Fruit fly (Drosophila melanogaster) whole organism, embryonic: ENCODE data around the gene Cyt-c-d.

Source experiments
- Awh ChIP-seq: fragments of 200-800 bp; sonication (Bioruptor generic); IDR thresholded peaks from 2 replicates; pipeline ENCODE4, ENCODE4 v1.3.6; 2022; ENCODE audit warnings: missing biosample characterization, missing genetic modification characterization
- CG1024 ChIP-seq: fragments of 200-800 bp; sonication (Bioruptor generic); IDR thresholded peaks from 2 replicates; pipeline ENCODE4 v1.3.6; 2022; ENCODE audit warnings: missing biosample characterization, missing genetic modification characterization
- CG10267 ChIP-seq: fragments of 200-800 bp; sonication (Bioruptor generic); optimal IDR thresholded peaks from 2 replicates; lab custom pipeline; 2018; ENCODE audit warnings: missing biosample characterization, mild to moderate bottlenecking, missing genetic modification characterization, moderate library complexity
- CG10366 ChIP-seq: fragments of 200-800 bp; sonication (Bioruptor generic); IDR thresholded peaks from 2 replicates; pipeline ENCODE4 v1.3.6; 2022; ENCODE audit warnings: missing biosample characterization, missing genetic modification characterization
- CG13424 ChIP-seq: fragments of 200-800 bp; sonication (Bioruptor generic); optimal IDR thresholded peaks from 2 replicates; lab custom pipeline; 2019; ENCODE audit warnings: missing biosample characterization, mild to moderate bottlenecking, missing genetic modification characterization, moderate library complexity
- CG14441 ChIP-seq: fragments of 200-800 bp; sonication (Bioruptor generic); IDR thresholded peaks from 2 replicates; pipeline ENCODE4 v1.3.6; 2022; ENCODE audit warnings: missing biosample characterization, missing genetic modification characterization
- CG14965 ChIP-seq: fragments of 200-800 bp; sonication (Bioruptor generic); optimal IDR thresholded peaks from 2 replicates; lab custom pipeline; 2016; ENCODE audit warnings: missing biosample characterization, missing genetic modification characterization, borderline replicate concordance
- CG2678 ChIP-seq: fragments of 200-800 bp; sonication (Bioruptor generic); optimal IDR thresholded peaks from 3 replicates; lab custom pipeline; 2019; ENCODE audit warnings: missing biosample characterization, mild to moderate bottlenecking, missing genetic modification characterization, moderate library complexity
- CG31441 ChIP-seq: fragments of 200-800 bp; sonication (Bioruptor generic); IDR thresholded peaks from 2 replicates; pipeline ENCODE4 v1.3.6; 2022; ENCODE audit warnings: missing biosample characterization, missing genetic modification characterization
- CG3847 ChIP-seq: fragments of 200-800 bp; sonication (Bioruptor generic); IDR thresholded peaks from 2 replicates; pipeline ENCODE4 v1.3.6; 2022; ENCODE audit warnings: missing biosample characterization, missing genetic modification characterization
- CG4424 ChIP-seq: fragments of 200-800 bp; sonication (Bioruptor generic); optimal IDR thresholded peaks from 3 replicates; lab custom pipeline; 2016; ENCODE audit warnings: missing biosample characterization, missing genetic modification characterization
- CG4617 ChIP-seq: fragments of 200-800 bp; sonication (Bioruptor generic); optimal IDR thresholded peaks from 3 replicates; lab custom pipeline; 2016; ENCODE audit warnings: missing biosample characterization, missing genetic modification characterization, borderline replicate concordance
- CG6272 ChIP-seq: fragments of 200-800 bp; sonication (Bioruptor generic); IDR thresholded peaks from 2 replicates; pipeline ENCODE4 v1.3.6; 2022; ENCODE audit warnings: missing biosample characterization, missing genetic modification characterization
- CG6765 ChIP-seq: fragments of 200-800 bp; sonication (Bioruptor generic); optimal IDR thresholded peaks from 3 replicates; lab custom pipeline; 2017; ENCODE audit warnings: missing biosample characterization, mild to moderate bottlenecking, missing genetic modification characterization
- CG7839 ChIP-seq: fragments of 200-800 bp; sonication (Bioruptor generic); optimal IDR thresholded peaks from 3 replicates; lab custom pipeline; 2018; ENCODE audit warnings: missing biosample characterization, mild to moderate bottlenecking, missing genetic modification characterization, moderate library complexity
- CG8089 ChIP-seq: fragments of 200-800 bp; sonication (Bioruptor generic); optimal IDR thresholded peaks from 3 replicates; lab custom pipeline; 2016; ENCODE audit warnings: missing biosample characterization, missing genetic modification characterization
- CG8359 ChIP-seq: fragments of 200-800 bp; sonication (Bioruptor generic); optimal IDR thresholded peaks from 2 replicates; lab custom pipeline; 2017; ENCODE audit warnings: missing biosample characterization, mild to moderate bottlenecking, missing genetic modification characterization, borderline replicate concordance
- CG8924 ChIP-seq: fragments of 200-800 bp; optimal IDR thresholded peaks from 3 replicates; lab custom pipeline; 2019; ENCODE audit warnings: missing biosample characterization, mild to moderate bottlenecking, missing genetic modification characterization, moderate library complexity
- CG8944 ChIP-seq: fragments of 200-800 bp; sonication (Bioruptor generic); optimal IDR thresholded peaks from 3 replicates; lab custom pipeline; 2016; ENCODE audit warnings: missing biosample characterization, missing genetic modification characterization
- ERR ChIP-seq: fragments of 200-800 bp; sonication (Bioruptor generic); optimal IDR thresholded peaks from 2 replicates; lab custom pipeline; 2016; ENCODE audit warnings: missing biosample characterization, missing genetic modification characterization
- Ets65A ChIP-seq: fragments of 200-800 bp; sonication (Bioruptor generic); peaks from one replicate; lab custom pipeline; 2016; ENCODE audit warnings: missing biosample characterization, missing genetic modification characterization
- Fer3 ChIP-seq: fragments of 200-800 bp; sonication (Bioruptor generic); optimal IDR thresholded peaks from 2 replicates; lab custom pipeline; 2018; ENCODE audit warnings: missing biosample characterization, mild to moderate bottlenecking, missing genetic modification characterization, moderate library complexity
- Hand ChIP-seq: fragments of 200-800 bp; sonication (Bioruptor generic); optimal IDR thresholded peaks from 2 replicates; lab custom pipeline; 2017; ENCODE audit warnings: mild to moderate bottlenecking, missing biosample characterization, missing genetic modification reagents, missing genetic modification characterization
- NFAT ChIP-seq: fragments of 200-800 bp; sonication (Bioruptor generic); IDR thresholded peaks from 2 replicates; pipeline ENCODE4 v1.3.6; 2022; ENCODE audit warnings: missing biosample characterization, missing genetic modification characterization
- Oaz ChIP-seq: fragments of 200-800 bp; sonication (Bioruptor generic); IDR thresholded peaks from 2 replicates; pipeline ENCODE4 v1.3.6; 2022; ENCODE audit warnings: missing biosample characterization, missing genetic modification characterization
- Ptx1 ChIP-seq: fragments of 200-800 bp; sonication (Bioruptor generic); IDR thresholded peaks from 2 replicates; pipeline ENCODE4 v1.3.6; 2022; ENCODE audit warnings: missing biosample characterization, missing genetic modification characterization
- Rx ChIP-seq: fragments of 200-800 bp; sonication (Bioruptor generic); IDR thresholded peaks from 2 replicates; pipeline ENCODE4 v1.3.6; 2022; ENCODE audit warnings: missing biosample characterization, missing genetic modification characterization
- Side ChIP-seq: fragments of 200-800 bp; sonication (Bioruptor generic); optimal IDR thresholded peaks from 2 replicates; lab custom pipeline; 2016; ENCODE audit warnings: missing biosample characterization, missing genetic modification characterization
- ara ChIP-seq: fragments of 200-800 bp; sonication (Bioruptor generic); IDR thresholded peaks from 2 replicates; pipeline ENCODE4 v1.3.6; 2022; ENCODE audit warnings: missing biosample characterization, missing genetic modification characterization
- bowl ChIP-seq: fragments of 200-800 bp; sonication (Bioruptor generic); IDR thresholded peaks from 2 replicates; pipeline ENCODE4 v1.3.6; 2022; ENCODE audit warnings: missing biosample characterization, missing genetic modification characterization
- br ChIP-seq: fragments of >200 bp; optimal IDR thresholded peaks from 2 replicates; lab custom pipeline; 2017
- cato ChIP-seq: fragments of 200-800 bp; sonication (Bioruptor generic); optimal IDR thresholded peaks from 2 replicates; lab custom pipeline; 2016; ENCODE audit warnings: missing biosample characterization, missing genetic modification characterization, borderline replicate concordance
- crol ChIP-seq: fragments of 200-800 bp; sonication (Bioruptor generic); IDR thresholded peaks from 2 replicates; pipeline ENCODE4 v1.3.6; 2022; ENCODE audit warnings: missing biosample characterization, missing genetic modification characterization
- da ChIP-seq: fragments of 200-800 bp; sonication (Bioruptor generic); optimal IDR thresholded peaks from 2 replicates; lab custom pipeline; 2016; ENCODE audit warnings: missing biosample characterization, missing genetic modification characterization
- exex ChIP-seq: fragments of 200-800 bp; sonication (Bioruptor generic); optimal IDR thresholded peaks from 4 replicates; lab custom pipeline; 2018; ENCODE audit warnings: missing biosample characterization, mild to moderate bottlenecking, missing genetic modification characterization, moderate library complexity
- fru ChIP-seq: fragments of >200 bp; optimal IDR thresholded peaks from 2 replicates; lab custom pipeline; 2017
- gem ChIP-seq: fragments of 200-800 bp; sonication (Bioruptor generic); optimal IDR thresholded peaks from 2 replicates; lab custom pipeline; 2019; ENCODE audit warnings: missing biosample characterization, mild to moderate bottlenecking, missing genetic modification characterization, moderate library complexity
- gt ChIP-seq: fragments of 200-800 bp; sonication (Bioruptor generic); IDR thresholded peaks from 2 replicates; pipeline ENCODE4 v1.3.6; 2022; ENCODE audit warnings: missing biosample characterization, missing genetic modification characterization
- her ChIP-seq: fragments of 200-800 bp; sonication (Bioruptor generic); optimal IDR thresholded peaks from 2 replicates; lab custom pipeline; 2016; ENCODE audit warnings: missing biosample characterization, missing genetic modification characterization
- kay ChIP-seq: fragments of 200-800 bp; sonication (Bioruptor generic); optimal IDR thresholded peaks from 2 replicates; lab custom pipeline; 2016; ENCODE audit warnings: missing biosample characterization, missing genetic modification characterization
- nerfin-2 ChIP-seq: fragments of 200-800 bp; sonication (Bioruptor generic); IDR thresholded peaks from 2 replicates; pipeline ENCODE4 v1.3.6; 2022; ENCODE audit warnings: missing biosample characterization, missing genetic modification characterization; ENCODE audit not compliant: partially characterized antibody
- pho ChIP-seq: fragments of 200-800 bp; sonication (Bioruptor generic); optimal IDR thresholded peaks from 2 replicates; lab custom pipeline; 2016; ENCODE audit warnings: missing biosample characterization, missing genetic modification characterization
- pnt ChIP-seq: fragments of 200-800 bp; sonication (Bioruptor generic); optimal IDR thresholded peaks from 3 replicates; lab custom pipeline; 2016; ENCODE audit warnings: missing biosample characterization, missing genetic modification characterization
- psq ChIP-seq: fragments of 200-800 bp; sonication (Bioruptor generic); optimal IDR thresholded peaks from 2 replicates; lab custom pipeline; 2017; ENCODE audit warnings: missing biosample characterization, missing genetic modification characterization
- ro ChIP-seq: fragments of 200-800 bp; sonication (Bioruptor generic); IDR thresholded peaks from 2 replicates; pipeline ENCODE4 v1.3.6; 2022; ENCODE audit warnings: missing biosample characterization, missing genetic modification characterization
- so ChIP-seq: fragments of 200-800 bp; sonication (Bioruptor generic); IDR thresholded peaks from 3 replicates; pipeline ENCODE4 v1.3.6; 2022; ENCODE audit warnings: missing biosample characterization, missing genetic modification characterization
- sr ChIP-seq: fragments of 200-800 bp; sonication (Bioruptor generic); IDR thresholded peaks from 3 replicates; pipeline ENCODE4 v1.3.6; 2022; ENCODE audit warnings: missing biosample characterization, missing genetic modification characterization
- tll ChIP-seq, 2 experiments: fragments of 200-800 bp in 1 of 2; fragments of >200 bp in 1 of 2; sonication (Bioruptor generic) in 1 of 2; optimal IDR thresholded peaks; 2 replicates each; lab custom pipeline; 2017 to 2019; ENCODE audit warnings: missing biosample characterization in 2 of 2, missing genetic modification characterization in 2 of 2, mild to moderate bottlenecking in 1 of 2, moderate library complexity in 1 of 2
- twi ChIP-seq: fragments of 200-800 bp; optimal IDR thresholded peaks from 2 replicates; lab custom pipeline; 2019; ENCODE audit warnings: missing biosample characterization, mild to moderate bottlenecking, missing genetic modification characterization, moderate library complexity
- unpg ChIP-seq: fragments of 200-800 bp; sonication (Bioruptor generic); optimal IDR thresholded peaks from 3 replicates; lab custom pipeline; 2018; ENCODE audit warnings: missing biosample characterization, mild to moderate bottlenecking, missing genetic modification characterization, moderate library complexity

Gene Cyt-c-d

DNA sequence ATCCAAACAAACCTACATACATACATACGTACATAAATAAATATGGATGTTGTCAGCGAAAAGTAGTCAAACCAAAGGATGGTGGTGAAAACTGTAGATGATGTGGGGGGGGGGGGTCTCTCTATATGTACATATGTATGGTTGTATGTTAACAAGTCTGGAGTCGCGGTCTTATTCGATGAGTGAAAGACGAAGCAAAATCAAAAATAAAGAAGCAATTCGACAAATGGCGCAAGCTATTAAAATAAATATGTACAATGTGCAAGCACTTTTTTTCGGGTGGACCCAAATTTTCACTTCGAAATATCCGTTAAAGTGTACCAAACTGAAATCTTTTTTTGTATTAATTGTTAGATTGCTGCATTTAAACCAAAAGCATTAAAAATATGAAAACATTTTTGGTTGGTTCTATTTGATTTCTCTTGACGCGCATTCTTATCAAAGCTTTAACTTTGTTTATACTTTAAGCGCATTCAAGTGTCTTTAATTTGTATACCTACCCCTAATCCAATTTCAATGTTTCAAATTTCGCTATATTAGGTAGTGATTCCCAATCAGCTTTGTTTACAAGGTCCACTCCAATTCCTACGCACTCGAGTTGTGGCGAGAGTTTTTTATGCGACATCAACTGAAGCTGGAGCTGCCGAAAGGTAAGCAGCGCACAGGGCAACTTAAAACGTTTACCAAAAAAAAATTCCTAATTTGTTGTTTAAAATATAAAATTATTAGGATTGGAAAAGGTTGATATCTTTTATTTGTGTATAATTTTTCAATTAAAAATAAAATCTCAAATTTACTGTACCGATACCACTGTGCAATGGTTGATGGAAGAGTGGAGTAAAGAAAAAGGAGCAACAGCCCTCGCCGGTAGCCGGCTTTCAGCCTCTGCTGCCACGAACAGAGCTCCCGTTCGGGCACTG lies 31.5 kb upstream of the Cyt-c-d start, which contains the start of gene CG31807 (continued):
- TF ChIP-seq pho (GFP tag; lab: Kevin White, UChicago) (peak; percentile 28), CG31441 (GFP tag; lab: Robert Waterston, UW) (peak; percentile 75), Hand (peak; percentile 81), CG8924 (tag; lab: Kevin White, UChicago) (peak; percentile 83), Ptx1 (GFP tag; lab: Robert Waterston, UW) (peak; percentile 64), ERR (GFP tag; lab: Kevin White, UChicago) (peak; percentile 6), gt (no peak), CG8089 (peak; percentile 68), CG14441 (peak; percentile 21), Ets65A (GFP tag; lab: Kevin White, UChicago) (peak; percentile 88), CG14965 (GFP tag; lab: Kevin White, UChicago) (peak; percentile 49), unpg (GFP tag; lab: Kevin White, UChicago) (peak; percentile 85), nerfin-2 (no peak), kay (no peak), Oaz (no peak), CG7839 (tag; lab: Kevin White, UChicago) (peak; percentile 80), CG8359 (GFP tag; lab: Kevin White, UChicago) (no peak), cato (GFP tag; lab: Kevin White, UChicago) (no peak), Rx (GFP tag; lab: Robert Waterston, UW) (no peak), exex (tag; lab: Kevin White, UChicago) (no peak), CG4617 (peak; percentile 9), CG2678 (tag; lab: Kevin White, UChicago) (peak; percentile 84), Side (GFP tag; lab: Kevin White, UChicago) (peak; percentile 47), sr (GFP tag; lab: Robert Waterston, UW) (no peak), CG6272 (peak; percentile 58), CG13424 (tag; lab: Kevin White, UChicago) (peak; percentile 89), ro (GFP tag; lab: Robert Waterston, UW) (no peak), CG6765 (peak; percentile 26), CG10366 (GFP tag; lab: Robert Waterston, UW) (peak; percentile 15; the same call in 1 of the 2 replicates), bowl (GFP tag; lab: Robert Waterston, UW) (no peak), da (GFP tag; lab: Kevin White, UChicago) (no peak), br (lab: Kevin White, UChicago) (no peak), CG8944 (GFP tag; lab: Kevin White, UChicago) (peak; percentile 56), CG10267 (tag; lab: Kevin White, UChicago) (peak; percentile 4), crol (GFP tag; lab: Robert Waterston, UW) (no peak), twi (tag; lab: Kevin White, UChicago) (peak; percentile 51), CG3847 (GFP tag; lab: Robert Waterston, UW) (peak; percentile 44), CG1024 (GFP tag; lab: Robert Waterston, UW) (no peak), pnt (GFP tag; lab: Kevin White, UChicago) (peak; percentile 5), Awh (peak; percentile 50; the same call in 1 of the 2 replicates), fru (lab: Kevin White, UChicago) (no peak), NFAT (GFP tag; lab: Robert Waterston, UW) (0 out of 2 replicates have a peak, but pooled peaks have one; percentile 14), her (peak; percentile 78), so (GFP tag; lab: Robert Waterston, UW) (no peak; the same call in 2 of the 3 replicates), gem (tag; lab: Kevin White, UChicago) (peak; percentile 90), Fer3 (tag; lab: Kevin White, UChicago) (peak; percentile 66), CG4424 (GFP tag; lab: Kevin White, UChicago) (peak; percentile 33), tll (GFP tag; optimal IDR thresholded peaks at IDR 0.05; lab: Kevin White, UChicago) (no peak), ara (GFP tag; lab: Robert Waterston, UW) (0 out of 2 replicates have a peak, but pooled peaks have one; percentile 9), psq (GFP tag; lab: Kevin White, UChicago) (no peak)
